Worm (Caenorhabditis elegans) whole organism, L4 larva: Measurements from ENCODE around the gene F31E9.3.

Source experiments
- D1046.2 ChIP-seq: fragments of 200-800 bp; sonication (Bioruptor generic); IDR thresholded peaks from 2 replicates; pipeline ENCODE4 v1.3.6; 2022; ENCODE audit warnings: missing genetic modification characterization, missing compliant biosample characterization
- T26A8.4 ChIP-seq: fragments of 200-800 bp; sonication (Bioruptor generic); IDR thresholded peaks from 2 replicates; pipeline ENCODE4 v1.3.6; 2022; ENCODE audit warnings: missing genetic modification characterization, missing compliant biosample characterization
- ZK546.5 ChIP-seq, 2 experiments: sonication (generic microtip); optimal IDR thresholded peaks; 2 replicates each; lab custom pipeline; 2017; ENCODE audit warnings: missing biosample characterization in 2 of 2, missing genetic modification characterization in 2 of 2
- ceh-32 ChIP-seq: sonication (generic microtip); optimal IDR thresholded peaks from 2 replicates; lab custom pipeline; 2016; ENCODE audit warnings: mild to moderate bottlenecking, missing genetic modification characterization, missing compliant biosample characterization; ENCODE audit not compliant: poor library complexity
- dve-1 ChIP-seq: sonication (generic microtip); optimal IDR thresholded peaks from 2 replicates; lab custom pipeline; 2017; ENCODE audit warnings: antibody characterized with exemption, mild to moderate bottlenecking, missing genetic modification characterization, missing compliant biosample characterization; ENCODE audit not compliant: insufficient read depth
- egl-27 ChIP-seq: sonication (generic microtip); optimal IDR thresholded peaks from 3 replicates; lab custom pipeline; 2017; ENCODE audit warnings: missing biosample characterization, missing genetic modification reagents, missing genetic modification characterization
- fkh-10 ChIP-seq: fragments of 150-350 bp; optimal IDR thresholded peaks from 2 replicates; lab custom pipeline; 2014; ENCODE audit warnings: missing biosample characterization, missing genetic modification reagents, missing genetic modification characterization
- jun-1 ChIP-seq: fragments of 150-350 bp; optimal IDR thresholded peaks from 2 replicates; lab custom pipeline; 2014; ENCODE audit warnings: missing biosample characterization, missing genetic modification reagents, missing genetic modification characterization
- lsy-2 ChIP-seq, 2 experiments: fragments of 150-350 bp in 1 of 2; sonication (generic microtip) in 1 of 2; optimal IDR thresholded peaks; 2 replicates each; lab custom pipeline; 2014 to 2017; ENCODE audit warnings: missing biosample characterization in 2 of 2, missing genetic modification characterization in 2 of 2
- mdl-1 ChIP-seq, 2 experiments: fragments of 150-350 bp in 1 of 2; sonication (generic microtip) in 1 of 2; optimal IDR thresholded peaks; 2 replicates each; lab custom pipeline; 2014 to 2017; ENCODE audit warnings: missing biosample characterization in 2 of 2, missing genetic modification characterization in 2 of 2
- pha-4 ChIP-seq, 2 experiments: fragments of 150-350 bp in 1 of 2; fragments of 200-800 bp in 1 of 2; sonication (Bioruptor generic) in 1 of 2; IDR thresholded peaks in 1 of 2; optimal IDR thresholded peaks in 1 of 2; 2 replicates each; pipeline versions ENCODE4 v1.3.6 to Lab custom; 2014 to 2022; ENCODE audit warnings: missing genetic modification characterization in 2 of 2, missing genetic modification reagents in 2 of 2, missing biosample characterization in 1 of 2, missing compliant biosample characterization in 1 of 2
- pqm-1 ChIP-seq: sonication (generic microtip); optimal IDR thresholded peaks from 2 replicates; lab custom pipeline; 2017; ENCODE audit warnings: missing biosample characterization, missing genetic modification characterization
- snpc-4 ChIP-seq: fragments of 150-350 bp; optimal IDR thresholded peaks from 2 replicates; lab custom pipeline; 2014; ENCODE audit warnings: missing biosample characterization, missing genetic modification characterization
- unc-39 ChIP-seq: sonication (generic microtip); optimal IDR thresholded peaks from 2 replicates; lab custom pipeline; 2017; ENCODE audit warnings: missing biosample characterization, missing genetic modification characterization

DNA sequence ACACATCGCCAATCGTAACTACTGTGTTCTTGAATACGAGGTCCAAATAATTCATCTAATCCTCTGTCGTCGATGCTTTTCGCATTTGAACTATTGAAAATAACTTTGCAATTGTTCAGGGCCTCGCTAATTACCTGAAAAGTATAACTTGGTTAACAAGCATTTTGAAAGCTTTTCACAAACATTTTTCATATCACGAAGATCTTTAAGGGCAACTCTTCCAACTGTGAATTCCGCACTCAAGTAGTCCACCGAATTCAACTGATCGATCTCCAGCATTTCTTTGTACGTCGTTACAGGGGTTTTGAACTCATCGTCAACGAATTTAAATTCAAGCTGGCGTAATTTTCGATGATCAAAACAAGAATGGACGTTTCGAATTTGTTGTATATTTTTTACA is 25.9 kb upstream of the F31E9.3 start:
- TF ChIP-seq egl-27 (no peak), mdl-1 (tag; optimal IDR thresholded peaks at IDR 0.05; lab: Kevin White, UChicago) (no peak), jun-1 (tag; lab: Kevin White, UChicago) (no peak), dve-1 (tag; lab: Kevin White, UChicago) (no peak), snpc-4 (tag; lab: Kevin White, UChicago) (no peak), lsy-2 (tag; optimal IDR thresholded peaks at IDR 0.05; lab: Kevin White, UChicago) (no peak), fkh-10 (GFP tag; lab: Kevin White, UChicago) (no peak), unc-39 (tag; lab: Kevin White, UChicago) (no peak), T26A8.4 (GFP tag; lab: Robert Waterston, UW) (no peak), ceh-32 (tag; lab: Kevin White, UChicago) (no peak), pha-4 (GFP tag; IDR thresholded peaks at IDR 0.05; lab: Robert Waterston, UW) (no peak), pha-4 (tag; optimal IDR thresholded peaks at IDR 0.05; lab: Kevin White, UChicago) (no peak), D1046.2 (no peak), pqm-1 (tag; lab: Kevin White, UChicago) (no peak), ZK546.5 (tag; optimal IDR thresholded peaks at IDR 0.05; lab: Kevin White, UChicago) (no peak)
